Fruit fly (Drosophila melanogaster): ENCODE data around the gene Nt5b.

The Nt5b gene

DNA sequence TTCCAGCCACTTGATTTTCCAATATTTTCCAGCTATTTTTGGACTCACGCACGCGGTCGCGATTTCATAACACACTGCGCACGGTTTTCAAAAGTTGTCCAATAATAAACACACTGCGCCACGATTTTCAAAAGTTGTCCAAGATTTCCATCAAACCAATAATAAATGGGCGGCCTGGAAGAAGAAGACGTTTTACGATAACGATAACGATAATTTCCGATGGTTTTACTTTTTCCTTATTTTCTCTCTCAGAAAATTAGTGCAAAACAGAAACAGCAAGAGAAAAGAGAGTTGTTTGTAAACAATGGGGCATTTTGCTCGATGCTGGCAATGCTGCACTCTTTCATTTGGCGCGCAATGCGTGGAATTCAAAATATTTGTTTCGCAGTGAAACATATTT lies at the start of gene Nt5b:
Nt5b (minus strand) TSS at position 207 of the 400 bp plus-strand sequence.
- no peak for TF ChIP-seq noc (tag; optimal IDR thresholded peaks at IDR 0.05)

dm6 chrX:18452717-18453116 lies 42.8 kb upstream of the Nt5b start:
- TF ChIP-seq noc (tag; optimal IDR thresholded peaks at IDR 0.05), result no peak

DNA sequence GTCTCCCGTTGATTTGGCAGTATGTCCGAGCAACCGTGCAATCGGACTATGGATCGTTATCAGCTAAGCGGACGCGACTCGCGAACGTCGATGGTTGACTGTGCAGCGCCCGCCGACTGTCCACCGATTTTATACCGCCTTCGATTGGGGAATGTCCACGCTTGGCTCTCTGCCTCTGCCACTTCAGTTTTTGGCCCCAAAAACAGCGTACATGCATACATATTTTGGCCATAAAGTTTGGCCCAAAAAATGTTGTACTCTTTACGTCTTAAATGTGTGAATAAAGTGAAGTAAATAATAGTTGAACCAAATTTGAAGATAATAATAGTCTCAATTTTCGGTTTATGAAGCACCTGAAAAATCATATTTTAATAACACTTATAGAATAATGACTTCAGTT lies 30.5 kb upstream of the Nt5b start, which contains the start of gene CG32548:
CG32548 (minus strand) TSS at position 101 of the 400 bp plus-strand sequence.
- no peak for TF ChIP-seq noc (tag; optimal IDR thresholded peaks at IDR 0.05)

dm6 chrX:18439367-18439766 lies 29.4 kb upstream of the Nt5b start, which contains the start of gene CG43841:
CG43841 (plus strand) TSS chrX:18439667.
- TF ChIP-seq noc (tag; optimal IDR thresholded peaks at IDR 0.05), result no peak

- TF ChIP-seq noc (tag; optimal IDR thresholded peaks at IDR 0.05), result no peak
These were observed 28.6 kb upstream of the Nt5b start, which contains the start of gene CG32551 for dm6 chrX:18438568-18438967. CG32551 (plus strand) TSS chrX:18438868.

DNA sequence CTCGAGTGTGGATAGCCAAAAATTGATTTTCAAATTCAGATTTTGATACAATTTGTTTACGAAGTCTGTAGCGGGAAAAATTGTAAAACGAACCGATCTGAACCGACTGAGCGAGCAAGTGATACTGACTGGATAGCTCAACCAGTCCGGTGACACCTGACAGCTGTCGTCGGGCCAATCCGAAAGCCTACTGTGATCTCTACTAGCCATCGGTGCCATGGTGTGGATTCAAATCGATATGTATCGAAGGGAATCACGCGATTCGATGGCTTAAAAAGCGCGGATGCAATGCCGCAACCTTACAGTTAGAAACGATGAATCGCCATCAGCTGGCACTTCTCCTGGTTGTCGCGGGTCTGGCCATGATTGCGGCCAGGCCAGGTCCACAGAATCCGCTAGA lies 27.2 kb upstream of the Nt5b start, which contains the start of gene CG6290:
CG6290 (plus strand) TSS at position 301 of the 400 bp plus-strand sequence.
- no peak for TF ChIP-seq noc (tag; optimal IDR thresholded peaks at IDR 0.05)

- TF ChIP-seq noc (tag; optimal IDR thresholded peaks at IDR 0.05), result no peak
These were observed 12.2 kb upstream of the Nt5b start, which contains the start of gene CG42323 for dm6 chrX:18422112-18422511. CG42323 (plus strand) TSS chrX:18422413.

- no peak for TF ChIP-seq noc (tag; optimal IDR thresholded peaks at IDR 0.05)
These were observed 5.2 kb upstream of the Nt5b start, which contains the start of gene CG15056 for dm6 chrX:18415115-18415514. CG15056 (plus strand) TSS chrX:18415415.

DNA sequence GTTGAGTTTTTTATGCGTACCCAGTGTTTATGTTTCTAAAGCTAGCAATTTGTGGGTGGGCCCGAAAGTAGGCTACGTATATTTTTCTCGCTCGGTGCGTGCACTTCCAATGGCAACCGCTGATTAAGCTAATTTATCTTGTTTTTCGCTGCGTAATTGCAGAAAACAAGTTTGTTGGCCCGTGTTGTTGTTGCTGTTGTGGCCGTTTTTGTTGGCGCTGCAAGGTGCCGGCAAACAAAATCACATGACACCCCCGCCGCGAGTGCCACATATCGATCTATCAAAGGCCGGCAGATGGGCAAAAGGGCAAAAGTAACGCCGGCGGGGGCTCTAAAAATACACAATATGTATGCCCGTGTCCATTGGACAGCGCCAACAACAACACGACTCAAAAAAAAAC lies 495 bp downstream of the Nt5b start:
- no peak for TF ChIP-seq noc (tag; optimal IDR thresholded peaks at IDR 0.05)

DNA sequence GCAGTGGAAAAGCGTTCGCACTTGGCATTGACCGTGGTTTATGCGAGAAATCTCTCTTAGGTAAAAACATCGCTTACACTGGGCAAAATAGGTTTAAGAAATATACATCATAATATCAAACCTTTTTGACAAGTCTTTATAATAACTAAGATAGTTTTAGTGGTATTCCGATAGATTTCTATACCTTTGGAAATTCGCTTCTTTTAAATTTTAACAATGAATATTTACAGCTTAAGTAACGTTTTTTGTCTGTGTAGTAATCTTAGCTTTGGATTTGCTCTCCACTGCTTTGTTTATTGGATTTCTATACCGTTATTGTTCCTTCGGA lies 2.6 kb downstream of the Nt5b start:
- TF ChIP-seq noc (tag; optimal IDR thresholded peaks at IDR 0.05), result no peak

DNA sequence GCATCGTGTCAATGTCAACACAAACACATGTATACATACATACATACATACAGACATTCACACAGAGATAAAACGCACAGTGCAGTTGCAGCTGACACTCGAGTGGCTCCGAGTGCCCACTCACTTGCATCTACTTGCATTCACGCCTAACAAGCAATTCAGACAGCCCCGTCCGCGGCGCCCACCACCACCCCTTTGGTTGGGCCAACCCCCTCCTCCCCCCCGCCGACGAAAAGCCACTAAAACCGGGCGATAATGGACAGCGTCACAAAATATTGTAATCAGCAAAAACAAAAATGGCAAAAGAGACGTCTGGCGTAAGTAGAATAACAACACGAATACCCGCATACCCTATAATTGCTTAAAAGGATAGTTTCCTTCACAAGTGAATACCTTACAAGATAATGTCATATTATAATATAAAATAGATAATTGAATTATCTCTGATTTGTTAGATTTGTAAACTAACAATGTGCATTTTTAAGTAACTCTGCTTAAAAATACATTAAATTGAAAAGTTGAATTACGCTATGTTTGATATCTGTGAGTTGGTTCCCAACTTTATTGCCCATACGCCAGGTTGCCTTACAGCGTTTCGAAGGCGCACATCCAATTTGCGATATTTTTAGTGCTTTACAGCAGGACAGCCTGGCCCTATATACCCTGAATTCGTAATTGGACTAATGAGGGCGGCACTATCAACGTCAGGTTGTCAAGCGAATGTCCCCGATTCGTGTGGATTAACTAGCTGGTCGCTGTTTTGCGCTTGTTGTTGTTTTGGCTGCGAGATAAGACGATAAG lies 3.2 kb downstream of the Nt5b start:
- TF ChIP-seq noc (tag; optimal IDR thresholded peaks at IDR 0.05), result peak; percentile 67

DNA sequence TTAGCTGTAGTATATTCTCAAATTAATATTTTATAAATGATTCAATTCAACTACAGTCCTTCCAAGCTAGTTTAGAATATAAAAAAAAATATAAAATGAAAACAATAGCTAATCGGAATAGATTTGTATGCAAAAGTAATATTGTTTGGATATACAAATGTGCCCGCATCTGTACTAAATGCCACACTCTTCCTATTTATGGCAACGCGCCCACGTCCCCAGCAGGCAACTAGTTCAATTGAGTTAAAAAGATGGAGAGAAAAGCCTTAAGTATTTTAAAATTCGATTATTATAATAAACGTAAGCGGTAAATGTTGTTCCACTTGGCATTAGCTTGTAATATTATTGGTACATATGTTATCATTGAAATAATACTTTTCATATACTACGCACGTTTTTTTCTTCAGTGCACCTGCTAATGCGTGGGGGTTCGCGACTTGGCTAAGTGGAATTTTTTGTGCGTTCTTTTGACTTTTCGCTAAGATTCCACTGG lies 4.3 kb downstream of the Nt5b start:
- peak; percentile 77 for TF ChIP-seq noc (tag; optimal IDR thresholded peaks at IDR 0.05)

- peak; percentile 81 for TF ChIP-seq noc (tag; optimal IDR thresholded peaks at IDR 0.05)
These were observed 5.2 kb downstream of the Nt5b start for dm6 chrX:18404632-18405238.

DNA sequence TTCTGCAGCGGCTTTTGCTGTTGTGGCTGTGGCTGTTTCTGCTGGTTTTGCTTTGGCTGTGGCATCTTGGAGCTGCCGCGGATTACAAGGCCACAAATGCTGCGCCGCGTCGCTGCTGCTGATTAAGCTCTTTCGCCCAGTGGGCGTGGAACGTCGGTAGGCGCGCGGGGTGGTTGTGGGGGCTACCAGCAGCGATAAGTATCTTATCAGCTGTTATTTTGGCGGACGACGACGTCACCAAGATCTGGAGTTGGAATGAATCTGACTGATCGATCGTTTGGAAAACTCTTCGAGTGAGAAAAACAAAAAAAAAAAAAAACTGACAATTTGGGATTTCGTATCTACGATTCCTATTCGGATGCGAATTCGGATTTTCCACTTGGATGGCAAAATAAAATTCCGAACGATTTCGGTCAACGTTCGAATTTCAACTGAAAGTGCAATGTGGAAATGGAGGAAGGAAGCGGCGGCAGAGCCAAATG lies 5.8 kb downstream of the Nt5b start:
- TF ChIP-seq noc (tag; optimal IDR thresholded peaks at IDR 0.05), result no peak

DNA sequence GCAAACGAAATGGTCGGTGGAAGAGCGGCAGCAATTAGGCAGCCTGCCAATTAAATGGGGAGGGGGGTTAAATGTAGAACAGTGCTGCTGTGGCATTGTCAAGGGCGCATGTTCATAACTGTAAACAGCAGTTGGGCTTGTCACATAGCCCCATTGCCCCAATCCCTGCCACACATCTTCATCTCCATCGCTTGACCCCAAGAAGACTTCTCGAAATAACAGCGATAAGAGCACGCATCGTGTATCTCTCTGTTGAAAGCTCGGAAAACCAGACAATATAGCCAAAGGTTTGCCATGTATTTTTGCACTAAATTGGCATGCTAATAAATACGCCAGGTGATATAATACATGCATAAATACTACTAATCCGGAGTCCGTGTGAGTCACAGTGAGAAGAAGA lies 7.4 kb downstream of the Nt5b start:
- no peak for TF ChIP-seq noc (tag; optimal IDR thresholded peaks at IDR 0.05)

DNA sequence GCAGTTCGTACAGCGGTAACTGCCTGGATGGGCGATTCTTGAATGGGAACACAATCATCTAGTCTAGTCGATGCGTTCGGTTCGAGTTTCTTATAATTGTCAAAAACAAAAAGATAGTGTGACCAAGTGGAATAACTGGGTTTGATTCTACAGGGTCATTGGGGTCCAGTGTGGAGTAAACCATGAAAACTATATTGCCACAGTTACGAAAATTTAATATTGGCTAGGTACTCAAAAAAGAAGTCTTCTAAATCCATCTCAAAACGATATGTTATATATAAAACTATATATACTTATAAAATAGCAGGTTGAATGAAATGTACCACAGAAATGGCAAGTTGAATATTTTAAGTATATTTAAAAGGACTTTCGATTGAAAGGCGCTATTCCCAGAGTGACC lies 10.0 kb downstream of the Nt5b start, which contains the start of gene CG34328:
CG34328 (minus strand) TSS at position 101 of the 400 bp plus-strand sequence.
- TF ChIP-seq noc (tag; optimal IDR thresholded peaks at IDR 0.05), result no peak

DNA sequence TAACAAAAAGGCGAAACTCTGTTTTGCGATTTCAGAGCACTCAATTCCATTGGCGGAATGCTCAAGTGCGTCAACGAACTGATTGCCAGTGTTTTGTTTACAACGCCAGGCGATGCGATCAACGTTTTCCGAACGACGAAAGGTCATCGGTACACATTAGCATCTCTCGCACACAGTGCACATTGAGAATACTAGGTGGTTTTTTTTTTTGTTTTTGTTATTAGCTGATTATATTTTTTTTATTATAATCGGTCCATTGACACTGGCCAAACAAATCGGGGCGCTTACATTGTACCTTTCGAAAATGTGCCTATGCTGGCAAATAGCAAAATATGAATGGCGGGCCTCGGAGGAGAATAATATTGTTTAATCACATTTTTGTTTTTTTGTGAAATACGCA lies 14.8 kb downstream of the Nt5b start:
- TF ChIP-seq noc (tag; optimal IDR thresholded peaks at IDR 0.05), result no peak
